Worm (Caenorhabditis elegans) whole organism, L4 larva: ENCODE measurements around the gene ccr-4.
A peak's percentile ranks its signal among the peaks of the same experiment; 100 is the strongest.

Source experiments
- F37D6.2 ChIP-seq: sonication (generic microtip); optimal IDR thresholded peaks from 2 replicates; lab custom pipeline; 2016; ENCODE audit warnings: mild to moderate bottlenecking, missing genetic modification characterization, missing compliant biosample characterization
- T20F7.1 ChIP-seq: fragments of 200-800 bp; sonication (Bioruptor generic); optimal IDR thresholded peaks from 2 replicates; lab custom pipeline; 2018; ENCODE audit warnings: mild to moderate bottlenecking, missing genetic modification characterization, missing compliant biosample characterization
- T26A8.4 ChIP-seq: fragments of 200-800 bp; sonication (Bioruptor generic); IDR thresholded peaks from 2 replicates; pipeline ENCODE4 v1.3.6; 2022; ENCODE audit warnings: missing genetic modification characterization, missing compliant biosample characterization
- Y75B8A.6 ChIP-seq: fragments of 200-800 bp; sonication (Bioruptor generic); IDR thresholded peaks from 2 replicates; pipeline ENCODE4 v1.3.6; 2022; ENCODE audit warnings: missing genetic modification reagents, missing genetic modification characterization, missing compliant biosample characterization
- ama-1 ChIP-seq: fragments of 150-350 bp; optimal IDR thresholded peaks from 2 replicates; lab custom pipeline; 2014; ENCODE audit warnings: inconsistent platforms, mixed read lengths
- arid-1 ChIP-seq: fragments of 200-800 bp; sonication (Bioruptor generic); conservative IDR thresholded peaks from 2 replicates; pipeline ENCODE4 v1.3.6; 2022; ENCODE audit warnings: missing genetic modification reagents, missing genetic modification characterization, missing compliant biosample characterization
- attf-4 ChIP-seq: sonication (generic microtip); optimal IDR thresholded peaks from 3 replicates; lab custom pipeline; 2017; ENCODE audit warnings: missing biosample characterization, missing genetic modification characterization
- ceh-82 ChIP-seq: sonication (generic microtip); optimal IDR thresholded peaks from 2 replicates; lab custom pipeline; 2017; ENCODE audit warnings: missing biosample characterization, missing genetic modification characterization
- ces-1 ChIP-seq: fragments of 150-350 bp; sonication (generic microtip); optimal IDR thresholded peaks from 4 replicates; lab custom pipeline; 2014; ENCODE audit warnings: missing biosample characterization, missing genetic modification reagents, missing genetic modification characterization
- daf-16 ChIP-seq, 3 experiments: sonication (generic microtip); optimal IDR thresholded peaks; 2 replicates each; lab custom pipeline; 2016 to 2017; ENCODE audit warnings: missing genetic modification characterization in 3 of 3, missing genetic modification reagents in 3 of 3, mild to moderate bottlenecking in 2 of 3, missing compliant biosample characterization in 2 of 3, missing biosample characterization in 1 of 3, moderate library complexity in 1 of 3
- daf-19 ChIP-seq: fragments of 200-800 bp; sonication (Bioruptor generic); conservative IDR thresholded peaks from 2 replicates; pipeline ENCODE4 v1.3.6; 2022; ENCODE audit warnings: missing genetic modification characterization, missing compliant biosample characterization
- dmd-6 ChIP-seq: fragments of 200-800 bp; sonication (Bioruptor generic); IDR thresholded peaks from 2 replicates; pipeline ENCODE4 v1.3.6; 2022; ENCODE audit warnings: missing genetic modification reagents, missing genetic modification characterization, missing compliant biosample characterization
- dpl-1 ChIP-seq: fragments of 150-350 bp; optimal IDR thresholded peaks from 2 replicates; lab custom pipeline; 2014; ENCODE audit warnings: missing biosample characterization, missing genetic modification reagents, missing genetic modification characterization
- duxl-1 ChIP-seq: sonication (generic microtip); optimal IDR thresholded peaks from 2 replicates; lab custom pipeline; 2016; ENCODE audit warnings: mild to moderate bottlenecking, missing genetic modification characterization, moderate library complexity, missing compliant biosample characterization; ENCODE audit not compliant: poor library complexity
- dve-1 ChIP-seq: sonication (generic microtip); optimal IDR thresholded peaks from 2 replicates; lab custom pipeline; 2017; ENCODE audit warnings: antibody characterized with exemption, mild to moderate bottlenecking, missing genetic modification characterization, missing compliant biosample characterization; ENCODE audit not compliant: insufficient read depth
- egl-27 ChIP-seq: sonication (generic microtip); optimal IDR thresholded peaks from 3 replicates; lab custom pipeline; 2017; ENCODE audit warnings: missing biosample characterization, missing genetic modification reagents, missing genetic modification characterization
- gei-8 ChIP-seq: fragments of 200-800 bp; sonication (Bioruptor generic); optimal IDR thresholded peaks from 2 replicates; lab custom pipeline; 2018; ENCODE audit warnings: mild to moderate bottlenecking, missing genetic modification characterization, missing compliant biosample characterization
- hlh-11 ChIP-seq: fragments of 200-800 bp; sonication (Bioruptor generic); optimal IDR thresholded peaks from 2 replicates; lab custom pipeline; 2018; ENCODE audit warnings: mild to moderate bottlenecking, missing genetic modification characterization, missing compliant biosample characterization
- hmg-1.1 ChIP-seq: fragments of 200-800 bp; sonication (Bioruptor generic); IDR thresholded peaks from 2 replicates; pipeline ENCODE4 v1.3.6; 2022; ENCODE audit warnings: missing genetic modification reagents, missing genetic modification characterization, missing compliant biosample characterization
- lin-15B ChIP-seq: fragments of 150-350 bp; sonication (generic microtip); optimal IDR thresholded peaks from 3 replicates; lab custom pipeline; 2014; ENCODE audit warnings: missing biosample characterization, missing genetic modification characterization
- lin-38 ChIP-seq: fragments of 200-800 bp; sonication (Bioruptor generic); IDR thresholded peaks from 2 replicates; pipeline ENCODE4 v1.3.6; 2022; ENCODE audit warnings: missing genetic modification reagents, missing genetic modification characterization, missing compliant biosample characterization
- lsy-2 ChIP-seq, 2 experiments: fragments of 150-350 bp in 1 of 2; sonication (generic microtip) in 1 of 2; optimal IDR thresholded peaks; 2 replicates each; lab custom pipeline; 2014 to 2017; ENCODE audit warnings: missing biosample characterization in 2 of 2, missing genetic modification characterization in 2 of 2
- madf-5 ChIP-seq, 2 experiments: fragments of 200-800 bp; sonication (Bioruptor generic); IDR thresholded peaks; 2 replicates each; pipeline ENCODE4 v1.3.6; 2022; ENCODE audit warnings: missing compliant biosample characterization in 2 of 2, missing genetic modification characterization in 2 of 2
- madf-9 ChIP-seq: fragments of 200-800 bp; sonication (Bioruptor generic); conservative IDR thresholded peaks from 2 replicates; pipeline ENCODE4 v1.3.6; 2022; ENCODE audit warnings: missing genetic modification reagents, missing genetic modification characterization, missing compliant biosample characterization
- mdt-29 ChIP-seq: fragments of 200-800 bp; sonication (Bioruptor generic); IDR thresholded peaks from 2 replicates; pipeline ENCODE4 v1.3.6; 2022; ENCODE audit warnings: missing genetic modification reagents, missing genetic modification characterization, missing compliant biosample characterization
- mes-2 ChIP-seq: sonication (generic microtip); optimal IDR thresholded peaks from 2 replicates; lab custom pipeline; 2016; ENCODE audit warnings: missing genotype, mild to moderate bottlenecking, missing genetic modification characterization, missing compliant biosample characterization; ENCODE audit not compliant: poor library complexity, severe bottlenecking
- mxl-2 ChIP-seq: fragments of 200-800 bp; sonication (Bioruptor generic); conservative IDR thresholded peaks from 2 replicates; pipeline ENCODE4 v1.3.6; 2022; ENCODE audit warnings: missing genetic modification reagents, missing genetic modification characterization, missing compliant biosample characterization
- mxl-3 ChIP-seq: fragments of 200-800 bp; sonication (Bioruptor generic); optimal IDR thresholded peaks from 2 replicates; lab custom pipeline; 2018; ENCODE audit warnings: mild to moderate bottlenecking, missing genetic modification characterization, missing compliant biosample characterization
- nhr-111 ChIP-seq: fragments of 200-800 bp; sonication (Bioruptor generic); optimal IDR thresholded peaks from 2 replicates; lab custom pipeline; 2018; ENCODE audit warnings: mild to moderate bottlenecking, missing genetic modification characterization, missing compliant biosample characterization
- nhr-237 ChIP-seq: sonication (generic microtip); optimal IDR thresholded peaks from 2 replicates; lab custom pipeline; 2017; ENCODE audit warnings: missing biosample characterization, missing genetic modification characterization
- nhr-28 ChIP-seq: fragments of 150-350 bp; optimal IDR thresholded peaks from 2 replicates; lab custom pipeline; 2014; ENCODE audit warnings: missing biosample characterization, missing genetic modification characterization
- nhr-41 ChIP-seq: fragments of 200-800 bp; sonication (Bioruptor generic); IDR thresholded peaks from 2 replicates; pipeline ENCODE4 v1.3.6; 2022; ENCODE audit warnings: missing genetic modification reagents, missing genetic modification characterization, missing compliant biosample characterization
- nhr-42 ChIP-seq: fragments of 200-800 bp; sonication (Bioruptor generic); IDR thresholded peaks from 2 replicates; pipeline ENCODE4 v1.3.6; 2022; ENCODE audit warnings: missing genetic modification characterization, missing compliant biosample characterization
- nhr-76 ChIP-seq: fragments of 150-350 bp; optimal IDR thresholded peaks from 2 replicates; lab custom pipeline; 2014; ENCODE audit warnings: missing biosample characterization, missing genetic modification characterization
- nhr-77 ChIP-seq: fragments of 150-350 bp; optimal IDR thresholded peaks from 2 replicates; lab custom pipeline; 2014; ENCODE audit warnings: missing biosample characterization, missing genetic modification characterization
- rbr-2 ChIP-seq: sonication (generic microtip); optimal IDR thresholded peaks from 2 replicates; lab custom pipeline; 2016; ENCODE audit warnings: missing genotype, missing genetic modification characterization, missing compliant biosample characterization
- sdz-12 ChIP-seq: fragments of 200-800 bp; sonication (Bioruptor generic); optimal IDR thresholded peaks from 2 replicates; lab custom pipeline; 2018; ENCODE audit warnings: mild to moderate bottlenecking, missing genetic modification characterization, missing compliant biosample characterization
- skn-1 ChIP-seq: fragments of 150-350 bp; optimal IDR thresholded peaks from 2 replicates; lab custom pipeline; 2014; ENCODE audit warnings: missing biosample characterization, missing genetic modification characterization
- snpc-1.2 ChIP-seq: fragments of 200-800 bp; sonication (Bioruptor generic); IDR thresholded peaks from 2 replicates; pipeline ENCODE4 v1.3.6; 2022; ENCODE audit warnings: missing genetic modification reagents, missing genetic modification characterization, missing compliant biosample characterization
- snpc-4 ChIP-seq: fragments of 150-350 bp; optimal IDR thresholded peaks from 2 replicates; lab custom pipeline; 2014; ENCODE audit warnings: missing biosample characterization, missing genetic modification characterization
- spr-1 ChIP-seq: sonication (generic microtip); optimal IDR thresholded peaks from 2 replicates; lab custom pipeline; 2016; ENCODE audit warnings: mild to moderate bottlenecking, missing genetic modification characterization, missing compliant biosample characterization
- tag-97 ChIP-seq: fragments of 200-800 bp; sonication (Bioruptor generic); IDR thresholded peaks from 2 replicates; pipeline ENCODE4 v1.3.6; 2022; ENCODE audit warnings: missing genetic modification characterization, missing compliant biosample characterization
- unc-62 ChIP-seq, 3 experiments: fragments of 150-350 bp in 1 of 3; sonication (generic microtip); optimal IDR thresholded peaks in 2 of 3; peaks in 1 of 3; 1 replicate in 1 of 3; 2 replicates in 2 of 3; lab custom pipeline; 2014 to 2017; ENCODE audit warnings: missing biosample characterization in 3 of 3, missing genetic modification characterization in 3 of 3, missing genetic modification reagents in 3 of 3, missing genotype in 1 of 3
- vab-7 ChIP-seq: fragments of 200-800 bp; sonication (Bioruptor generic); IDR thresholded peaks from 2 replicates; pipeline ENCODE4 v1.3.6; 2022; ENCODE audit warnings: missing genetic modification reagents, missing genetic modification characterization, missing compliant biosample characterization

The ccr-4 gene

ce11 chrIV:12330840-12331359 lies 30.4 kb upstream of the ccr-4 start, which contains the start of gene ufd-1 (continued):
- TF ChIP-seq ama-1 (lab: Kevin White, UChicago) (peak; percentile 29), ceh-82 (no peak), hmg-1.1 (GFP tag; lab: Robert Waterston, UW) (no peak), mes-2 (tag; lab: Kevin White, UChicago) (peak; percentile 37), daf-19 (GFP tag; lab: Robert Waterston, UW) (no peak), lin-38 (GFP tag; lab: Robert Waterston, UW) (peak; percentile 42), tag-97 (GFP tag; lab: Robert Waterston, UW) (no peak), attf-4 (no peak)

ce11 chrIV:12334142-12334541 lies 27.2 kb upstream of the ccr-4 start:
- TF ChIP-seq egl-27 (tag; lab: Kevin White, UChicago) (no peak), nhr-41 (GFP tag; lab: Robert Waterston, UW) (no peak), madf-5 (GFP tag; IDR thresholded peaks at IDR 0.05; lab: Robert Waterston, UW) (peak in 1 of 2 experiments; percentile 61; a peak in 1 of 4 replicates), dmd-6 (GFP tag; lab: Robert Waterston, UW) (peak; percentile 42; the same call in 1 of the 2 replicates), lin-15B (no peak), nhr-28 (tag; lab: Kevin White, UChicago) (peak; percentile 18), madf-9 (GFP tag; lab: Robert Waterston, UW) (no peak), dve-1 (tag; lab: Kevin White, UChicago) (peak; percentile 17), skn-1 (tag; lab: Kevin White, UChicago) (no peak), nhr-76 (tag; lab: Kevin White, UChicago) (no peak), rbr-2 (no peak), F37D6.2 (tag; lab: Kevin White, UChicago) (no peak), nhr-42 (no peak), snpc-4 (no peak)

- TF ChIP-seq lsy-2 (tag; optimal IDR thresholded peaks at IDR 0.05; lab: Kevin White, UChicago): peak in 1 of 2 experiments; percentile 15
- TF ChIP-seq mes-2 (tag; lab: Kevin White, UChicago): peak; percentile 14
- peak; percentile 79 for TF ChIP-seq dpl-1 (GFP tag; lab: Kevin White, UChicago)
- no peak for TF ChIP-seq daf-16 (GFP tag; optimal IDR thresholded peaks at IDR 0.05; lab: Kevin White, UChicago)
- TF ChIP-seq daf-16 (tag; optimal IDR thresholded peaks at IDR 0.05; lab: Kevin White, UChicago): peak; percentile 29
- no peak for TF ChIP-seq nhr-111 (GFP tag; lab: Kevin White, UChicago)
- no peak for TF ChIP-seq arid-1 (GFP tag; lab: Robert Waterston, UW)
- no peak for TF ChIP-seq gei-8 (GFP tag; lab: Kevin White, UChicago)
- no peak for TF ChIP-seq vab-7 (GFP tag; lab: Robert Waterston, UW)
- TF ChIP-seq snpc-1.2 (GFP tag; lab: Robert Waterston, UW): no peak
- no peak for TF ChIP-seq nhr-41 (GFP tag; lab: Robert Waterston, UW)
- no peak for TF ChIP-seq lin-15B
Measured at ce11 chrIV:12334708-12335107, 26.6 kb upstream of the ccr-4 start.

ce11 chrIV:12335248-12335647 lies 26.1 kb upstream of the ccr-4 start:
- no peak for TF ChIP-seq hlh-11 (tag; lab: Kevin White, UChicago)
- TF ChIP-seq duxl-1: no peak
- TF ChIP-seq spr-1 (tag; lab: Kevin White, UChicago): no peak
- no peak for TF ChIP-seq mxl-3
- no peak for TF ChIP-seq T26A8.4 (GFP tag; lab: Robert Waterston, UW)
- TF ChIP-seq nhr-237 (tag; lab: Kevin White, UChicago): no peak
- TF ChIP-seq unc-62 (GFP tag; optimal IDR thresholded peaks at IDR 0.05 in 1 of 2; lab: Kevin White, UChicago): peak in 1 of 2 experiments; percentile 68
- TF ChIP-seq unc-62 (tag; optimal IDR thresholded peaks at IDR 0.05; lab: Kevin White, UChicago): no peak
- no peak for TF ChIP-seq lsy-2 (tag; optimal IDR thresholded peaks at IDR 0.05; lab: Kevin White, UChicago)
- no peak for TF ChIP-seq nhr-76 (tag; lab: Kevin White, UChicago)
- TF ChIP-seq Y75B8A.6 (GFP tag; lab: Robert Waterston, UW): no peak
- TF ChIP-seq ces-1: no peak
- TF ChIP-seq sdz-12 (GFP tag; lab: Kevin White, UChicago): no peak
- no peak for TF ChIP-seq mdt-29 (GFP tag; lab: Robert Waterston, UW)
- TF ChIP-seq arid-1 (GFP tag; lab: Robert Waterston, UW): no peak
- TF ChIP-seq nhr-77 (tag; lab: Kevin White, UChicago): no peak
- no peak for TF ChIP-seq T20F7.1
- peak; percentile 10 for TF ChIP-seq rbr-2
- no peak for TF ChIP-seq mxl-2 (GFP tag; lab: Robert Waterston, UW)
- TF ChIP-seq nhr-111 (GFP tag; lab: Kevin White, UChicago): no peak
